Fruit fly (Drosophila melanogaster) whole organism, prepupa: ENCODE measurements around the gene CG13901.

ENCODE experiments used
- CG10669 ChIP-seq: fragments of 200-800 bp; sonication (Bioruptor generic); optimal IDR thresholded peaks from 3 replicates; lab custom pipeline; 2018; ENCODE audit warnings: missing biosample characterization, mild to moderate bottlenecking, missing genetic modification characterization, moderate library complexity
- CG11762 ChIP-seq: fragments of 200-800 bp; sonication (Bioruptor generic); optimal IDR thresholded peaks from 3 replicates; lab custom pipeline; 2016; ENCODE audit warnings: missing biosample characterization, missing genetic modification characterization; ENCODE audit not compliant: insufficient read depth
- CG11902 ChIP-seq: fragments of 200-800 bp; sonication (Bioruptor generic); optimal IDR thresholded peaks from 3 replicates; lab custom pipeline; 2016; ENCODE audit warnings: missing biosample characterization, missing genetic modification characterization
- CG15336 ChIP-seq: fragments of 200-800 bp; sonication (Bioruptor generic); IDR thresholded peaks from 2 replicates; pipeline ENCODE4 v1.3.6; 2022; ENCODE audit warnings: missing biosample characterization, missing genetic modification characterization
- CG1621 ChIP-seq: fragments of 200-800 bp; sonication (Bioruptor generic); optimal IDR thresholded peaks from 3 replicates; lab custom pipeline; 2018; ENCODE audit warnings: missing biosample characterization, mild to moderate bottlenecking, missing genetic modification characterization
- CG16779 ChIP-seq: fragments of 200-800 bp; sonication (Bioruptor generic); optimal IDR thresholded peaks from 3 replicates; lab custom pipeline; 2017; ENCODE audit warnings: missing biosample characterization, mild to moderate bottlenecking, missing genetic modification characterization
- CG3032 ChIP-seq: fragments of 200-800 bp; optimal IDR thresholded peaks from 2 replicates; lab custom pipeline; 2019; ENCODE audit warnings: missing biosample characterization, mild to moderate bottlenecking, missing genetic modification characterization, moderate library complexity
- CG31627 ChIP-seq: fragments of 200-800 bp; sonication (Bioruptor generic); optimal IDR thresholded peaks from 3 replicates; lab custom pipeline; 2016; ENCODE audit warnings: missing biosample characterization, missing genetic modification characterization
- CG32006 ChIP-seq: fragments of 200-800 bp; sonication (Bioruptor generic); optimal IDR thresholded peaks from 3 replicates; lab custom pipeline; 2017; ENCODE audit warnings: missing biosample characterization, mild to moderate bottlenecking, missing genetic modification characterization
- CG34406 ChIP-seq: fragments of 200-800 bp; sonication (Bioruptor generic); optimal IDR thresholded peaks from 3 replicates; lab custom pipeline; 2016; ENCODE audit warnings: missing biosample characterization, missing genetic modification characterization
- CG4318 ChIP-seq: fragments of 200-800 bp; sonication (Bioruptor generic); optimal IDR thresholded peaks from 3 replicates; lab custom pipeline; 2017; ENCODE audit warnings: missing biosample characterization, mild to moderate bottlenecking, missing genetic modification characterization
- CG6163 ChIP-seq: fragments of 200-800 bp; sonication (Bioruptor generic); IDR thresholded peaks from 3 replicates; pipeline ENCODE4 v1.3.6; 2022; ENCODE audit warnings: missing biosample characterization, missing genetic modification characterization
- CG6276 ChIP-seq: fragments of 200-800 bp; sonication (Bioruptor generic); optimal IDR thresholded peaks from 2 replicates; lab custom pipeline; 2017; ENCODE audit warnings: missing biosample characterization, mild to moderate bottlenecking, missing genetic modification characterization
- CG6792 ChIP-seq: fragments of 200-800 bp; sonication (Bioruptor generic); optimal IDR thresholded peaks from 3 replicates; lab custom pipeline; 2016; ENCODE audit warnings: missing biosample characterization, missing genetic modification characterization
- CG6808 ChIP-seq: fragments of 200-800 bp; sonication (Bioruptor generic); optimal IDR thresholded peaks from 3 replicates; lab custom pipeline; 2017; ENCODE audit warnings: missing biosample characterization, missing genetic modification characterization, mild to moderate bottlenecking, moderate library complexity, missing genetic modification reagents
- CG6854 ChIP-seq: fragments of 200-800 bp; sonication (Bioruptor generic); optimal IDR thresholded peaks from 2 replicates; lab custom pipeline; 2017; ENCODE audit warnings: missing biosample characterization, mild to moderate bottlenecking, missing genetic modification characterization
- CG7368 ChIP-seq: fragments of 200-800 bp; sonication (Bioruptor generic); optimal IDR thresholded peaks from 3 replicates; lab custom pipeline; 2016; ENCODE audit warnings: missing biosample characterization, missing genetic modification characterization
- CG8119 ChIP-seq: fragments of 200-800 bp; sonication (Bioruptor generic); IDR thresholded peaks from 3 replicates; pipeline ENCODE4 v1.3.6; 2022; ENCODE audit warnings: missing biosample characterization, missing genetic modification characterization
- CG8632 ChIP-seq: fragments of 200-800 bp; sonication (Bioruptor generic); optimal IDR thresholded peaks from 3 replicates; lab custom pipeline; 2016; ENCODE audit warnings: missing biosample characterization, missing genetic modification characterization
- CG9139 ChIP-seq: fragments of 200-800 bp; sonication (Bioruptor generic); optimal IDR thresholded peaks from 3 replicates; lab custom pipeline; 2017; ENCODE audit warnings: missing biosample characterization, mild to moderate bottlenecking, missing genetic modification characterization
- Eip75B ChIP-seq: fragments of 200-800 bp; sonication (Bioruptor generic); optimal IDR thresholded peaks from 3 replicates; lab custom pipeline; 2016; ENCODE audit warnings: missing biosample characterization, missing genetic modification characterization
- Eip78C ChIP-seq: fragments of 200-800 bp; sonication (Bioruptor generic); peaks from one replicate; lab custom pipeline; 2016; ENCODE audit warnings: missing biosample characterization, missing genetic modification characterization
- Eip93F ChIP-seq: fragments of 200-800 bp; sonication (Bioruptor generic); optimal IDR thresholded peaks from 2 replicates; lab custom pipeline; 2016; ENCODE audit warnings: missing biosample characterization, mild to moderate bottlenecking, missing genetic modification characterization
- Ets21C ChIP-seq: fragments of 200-800 bp; sonication (Bioruptor generic); optimal IDR thresholded peaks from 3 replicates; lab custom pipeline; 2016; ENCODE audit warnings: missing biosample characterization, missing genetic modification characterization
- Ets96B ChIP-seq: fragments of 200-800 bp; optimal IDR thresholded peaks from 2 replicates; lab custom pipeline; 2019; ENCODE audit warnings: missing biosample characterization, mild to moderate bottlenecking, missing genetic modification characterization, moderate library complexity
- Hr39 ChIP-seq: fragments of 200-800 bp; sonication (Bioruptor generic); optimal IDR thresholded peaks from 2 replicates; lab custom pipeline; 2016; ENCODE audit warnings: missing biosample characterization, missing genetic modification characterization
- Hr4 ChIP-seq: fragments of 200-800 bp; sonication (Bioruptor generic); optimal IDR thresholded peaks from 3 replicates; lab custom pipeline; 2016; ENCODE audit warnings: missing biosample characterization, missing genetic modification characterization
- Lpt ChIP-seq: fragments of 200-800 bp; sonication (Bioruptor generic); optimal IDR thresholded peaks from 3 replicates; lab custom pipeline; 2016; ENCODE audit warnings: missing biosample characterization, missing genetic modification characterization
- Met ChIP-seq: fragments of 200-800 bp; sonication (Bioruptor generic); optimal IDR thresholded peaks from 3 replicates; lab custom pipeline; 2016; ENCODE audit warnings: missing biosample characterization, missing genetic modification characterization
- OdsH ChIP-seq: fragments of 200-800 bp; sonication (Bioruptor generic); optimal IDR thresholded peaks from 3 replicates; lab custom pipeline; 2016; ENCODE audit warnings: missing biosample characterization, missing genetic modification characterization
- Smox ChIP-seq: fragments of 200-800 bp; sonication (Bioruptor generic); optimal IDR thresholded peaks from 3 replicates; lab custom pipeline; 2016; ENCODE audit warnings: missing biosample characterization, missing genetic modification characterization
- Sox102F ChIP-seq: fragments of 200-800 bp; sonication (Bioruptor generic); optimal IDR thresholded peaks from 2 replicates; lab custom pipeline; 2016; ENCODE audit warnings: missing biosample characterization, mild to moderate bottlenecking, missing genetic modification characterization
- Sox15 ChIP-seq: fragments of 200-800 bp; sonication (Bioruptor generic); optimal IDR thresholded peaks from 3 replicates; lab custom pipeline; 2016; ENCODE audit warnings: missing biosample characterization, missing genetic modification characterization
- achi ChIP-seq: fragments of 200-800 bp; sonication (Bioruptor generic); optimal IDR thresholded peaks from 3 replicates; lab custom pipeline; 2016; ENCODE audit warnings: missing biosample characterization, missing genetic modification characterization
- acj6 ChIP-seq: fragments of 200-800 bp; sonication (Bioruptor generic); optimal IDR thresholded peaks from 3 replicates; lab custom pipeline; 2016; ENCODE audit warnings: missing biosample characterization, missing genetic modification characterization
- cyc ChIP-seq: fragments of 200-800 bp; sonication (Bioruptor generic); optimal IDR thresholded peaks from 3 replicates; lab custom pipeline; 2016; ENCODE audit warnings: missing biosample characterization, missing genetic modification characterization
- dac ChIP-seq: fragments of 200-800 bp; sonication (Bioruptor generic); optimal IDR thresholded peaks from 2 replicates; lab custom pipeline; 2017; ENCODE audit warnings: missing biosample characterization, mild to moderate bottlenecking, missing genetic modification characterization
- esn ChIP-seq: fragments of 200-800 bp; sonication (Bioruptor generic); optimal IDR thresholded peaks from 2 replicates; lab custom pipeline; 2016; ENCODE audit warnings: missing biosample characterization, mild to moderate bottlenecking, missing genetic modification characterization, moderate library complexity
- fd59A ChIP-seq: fragments of 200-800 bp; sonication (Bioruptor generic); optimal IDR thresholded peaks from 2 replicates; lab custom pipeline; 2017; ENCODE audit warnings: missing biosample characterization, mild to moderate bottlenecking, missing genetic modification characterization, missing genetic modification reagents
- fd85E ChIP-seq: fragments of 200-800 bp; sonication (Bioruptor generic); optimal IDR thresholded peaks from 3 replicates; lab custom pipeline; 2016; ENCODE audit warnings: missing biosample characterization, missing genetic modification characterization
- fkh ChIP-seq: fragments of 200-800 bp; sonication (Bioruptor generic); optimal IDR thresholded peaks from 3 replicates; lab custom pipeline; 2017; ENCODE audit warnings: missing biosample characterization, mild to moderate bottlenecking, missing genetic modification characterization, moderate library complexity
- net ChIP-seq: fragments of 200-800 bp; sonication (Bioruptor generic); optimal IDR thresholded peaks from 3 replicates; lab custom pipeline; 2016; ENCODE audit warnings: missing biosample characterization, missing genetic modification characterization
- salr ChIP-seq, 2 experiments: fragments of 200-800 bp; sonication (Bioruptor generic); optimal IDR thresholded peaks; 3 replicates each; lab custom pipeline; 2016 to 2018; ENCODE audit warnings: missing biosample characterization in 2 of 2, missing genetic modification characterization in 2 of 2, mild to moderate bottlenecking in 1 of 2
- spab ChIP-seq: fragments of 200-800 bp; sonication (Bioruptor generic); optimal IDR thresholded peaks from 2 replicates; lab custom pipeline; 2017; ENCODE audit warnings: missing biosample characterization, mild to moderate bottlenecking, missing genetic modification characterization, missing genetic modification reagents
- ss ChIP-seq, 2 experiments: fragments of 200-800 bp; sonication (Bioruptor generic); optimal IDR thresholded peaks; 2 replicates in 1 of 2; 3 replicates in 1 of 2; lab custom pipeline; 2017 to 2018; ENCODE audit warnings: mild to moderate bottlenecking in 2 of 2, missing biosample characterization in 2 of 2, missing genetic modification characterization in 2 of 2, moderate library complexity in 1 of 2
- vri ChIP-seq: fragments of 200-800 bp; sonication (Bioruptor generic); optimal IDR thresholded peaks from 3 replicates; lab custom pipeline; 2016; ENCODE audit warnings: missing biosample characterization, mild to moderate bottlenecking, missing genetic modification characterization

CG13901 gene

DNA sequence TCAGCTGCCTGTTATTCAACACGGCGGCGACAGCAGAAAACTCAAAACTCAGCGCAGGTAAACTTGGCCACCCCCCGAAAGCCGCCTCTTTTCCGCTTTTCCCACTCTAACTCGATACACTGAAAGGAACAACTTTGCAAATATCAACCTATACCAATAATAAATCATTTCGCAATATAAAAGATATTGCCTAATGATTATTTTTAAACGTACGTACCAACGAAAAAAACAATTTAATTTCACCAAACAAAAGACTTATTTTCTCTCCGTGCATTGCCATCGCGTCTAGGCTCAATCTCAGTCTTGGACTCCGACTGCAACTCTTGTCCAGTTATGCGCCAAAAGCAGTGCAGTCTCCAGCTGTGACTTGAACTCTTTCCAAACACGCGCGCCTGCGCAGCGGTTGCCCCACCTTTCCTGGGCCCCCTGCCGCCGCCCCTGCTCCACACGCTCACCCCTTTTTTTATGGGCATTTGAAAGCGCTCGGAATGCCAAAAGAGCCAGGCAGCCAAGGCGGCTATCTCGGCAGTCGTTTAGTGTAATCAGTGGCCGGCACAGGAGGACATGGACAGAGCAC lies 31.9 kb downstream of the CG13901 start (continued):
- TF ChIP-seq Hr39 (GFP tag; lab: Kevin White, UChicago) (peak; percentile 32), CG4318 (GFP tag; lab: Kevin White, UChicago) (peak; percentile 86), Smox (GFP tag; lab: Kevin White, UChicago) (peak; percentile 36), Eip75B (peak; percentile 64), acj6 (peak; percentile 64), CG34406 (GFP tag; lab: Kevin White, UChicago) (peak; percentile 56), Lpt (GFP tag; lab: Kevin White, UChicago) (peak; percentile 85), Sox15 (GFP tag; lab: Kevin White, UChicago) (peak; percentile 35), Ets21C (GFP tag; lab: Kevin White, UChicago) (peak; percentile 9)

DNA sequence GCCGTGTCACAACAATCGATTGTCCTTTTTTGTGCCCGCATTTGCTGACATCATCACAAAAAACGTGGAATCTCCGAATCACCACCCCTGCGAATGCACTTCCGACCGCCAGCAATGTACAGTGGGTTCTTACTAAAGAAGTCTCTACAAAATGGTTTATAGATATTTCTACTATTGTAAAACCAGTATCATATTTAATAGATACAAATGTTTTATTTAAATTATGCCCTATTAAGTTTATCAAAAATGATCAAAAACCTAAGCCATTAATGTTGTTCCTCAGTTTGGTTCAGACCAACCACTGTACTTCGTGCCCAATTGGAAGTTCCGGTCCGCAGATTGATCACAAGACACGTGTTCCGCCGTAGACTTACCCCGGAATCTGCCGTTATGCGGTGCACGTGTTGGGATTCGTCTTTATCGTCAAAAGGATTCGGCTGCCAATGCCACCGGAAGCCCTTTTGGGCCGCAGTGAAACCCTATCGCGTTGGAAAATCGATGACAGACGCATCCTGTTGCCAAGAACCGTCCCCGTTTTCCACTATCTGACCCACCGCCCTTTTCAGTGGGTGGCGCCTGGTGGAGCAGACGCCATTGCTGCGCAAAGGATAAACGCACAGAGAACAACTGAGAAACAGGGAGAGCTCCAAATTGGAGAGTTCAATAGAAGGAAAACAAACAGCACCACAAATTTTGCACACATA lies 32.9 kb downstream of the CG13901 start:
- peak; percentile 31 for TF ChIP-seq CG1621 (tag; lab: Kevin White, UChicago)
- TF ChIP-seq fd59A (GFP tag; lab: Kevin White, UChicago) = no peak
- TF ChIP-seq CG9139 (GFP tag; lab: Kevin White, UChicago) = no peak
- TF ChIP-seq CG6854 = no peak
- peak; percentile 65 for TF ChIP-seq Sox102F (GFP tag; lab: Kevin White, UChicago)
- TF ChIP-seq OdsH = peak; percentile 37
- TF ChIP-seq acj6 = peak; percentile 52
- peak; percentile 42 for TF ChIP-seq CG31627
- TF ChIP-seq ss (GFP tag; optimal IDR thresholded peaks at IDR 0.05; lab: Kevin White, UChicago) = peak in 1 of 2 experiments; percentile 2
- peak; percentile 18 for TF ChIP-seq CG8632 (GFP tag; lab: Kevin White, UChicago)
- peak; percentile 80 for TF ChIP-seq Eip78C (GFP tag; lab: Kevin White, UChicago)
- peak; percentile 47 for TF ChIP-seq CG10669 (GFP tag; lab: Kevin White, UChicago)
- TF ChIP-seq CG6808 = peak; percentile 5
- TF ChIP-seq CG6163 (GFP tag; lab: Robert Waterston, UW) = peak; percentile 62; the same call in 2 of the 3 replicates
- TF ChIP-seq net (GFP tag; lab: Kevin White, UChicago) = peak; percentile 22
- peak; percentile 61 for TF ChIP-seq Met (GFP tag; lab: Kevin White, UChicago)
- no peak for TF ChIP-seq CG11902 (GFP tag; lab: Kevin White, UChicago)
- TF ChIP-seq fd85E (GFP tag; lab: Kevin White, UChicago) = no peak
- TF ChIP-seq CG32006 (GFP tag; lab: Kevin White, UChicago) = peak; percentile 33
- 0 out of 3 replicates have a peak, but pooled peaks have one; percentile 31 for TF ChIP-seq CG8119 (GFP tag; lab: Robert Waterston, UW)
- no peak for TF ChIP-seq CG4318 (GFP tag; lab: Kevin White, UChicago)
- TF ChIP-seq Smox (GFP tag; lab: Kevin White, UChicago) = peak; percentile 37
- TF ChIP-seq CG6792 (GFP tag; lab: Kevin White, UChicago) = peak; percentile 42
- no peak for TF ChIP-seq CG3032
- no peak for TF ChIP-seq CG6276 (GFP tag; lab: Kevin White, UChicago)
- TF ChIP-seq Ets96B = peak; percentile 43
- TF ChIP-seq Hr39 (GFP tag; lab: Kevin White, UChicago) = peak; percentile 41
- peak; percentile 37 for TF ChIP-seq Eip75B
- TF ChIP-seq CG16779 (tag; lab: Kevin White, UChicago) = no peak
- peak; percentile 38 for TF ChIP-seq vri (GFP tag; lab: Kevin White, UChicago)
- peak; percentile 36; the same call in 1 of the 2 replicates for TF ChIP-seq CG15336 (GFP tag; lab: Robert Waterston, UW)
- TF ChIP-seq CG11762 (GFP tag; lab: Kevin White, UChicago) = no peak
- TF ChIP-seq Lpt (GFP tag; lab: Kevin White, UChicago) = no peak
- TF ChIP-seq esn (GFP tag; lab: Kevin White, UChicago) = peak; percentile 59
- TF ChIP-seq CG7368 = peak; percentile 18
- TF ChIP-seq Hr4 (GFP tag; lab: Kevin White, UChicago) = peak; percentile 36
- peak; percentile 37 for TF ChIP-seq achi (GFP tag; lab: Kevin White, UChicago)
- peak; percentile 15 for TF ChIP-seq CG34406 (GFP tag; lab: Kevin White, UChicago)
- no peak for TF ChIP-seq Sox15 (GFP tag; lab: Kevin White, UChicago)
- no peak for TF ChIP-seq salr (GFP tag; optimal IDR thresholded peaks at IDR 0.05; lab: Kevin White, UChicago)
- TF ChIP-seq cyc = no peak
- peak; percentile 23 for TF ChIP-seq spab (GFP tag; lab: Kevin White, UChicago)
- TF ChIP-seq fkh (GFP tag; lab: Kevin White, UChicago) = no peak
- TF ChIP-seq dac (GFP tag; lab: Kevin White, UChicago) = no peak
- no peak for TF ChIP-seq Eip93F (GFP tag; lab: Kevin White, UChicago)
